Fruit fly (Drosophila melanogaster) whole organism, embryonic: ENCODE measurements around the gene CG13721.

ENCODE experiments used
- ATbp ChIP-seq: fragments of 200-800 bp; sonication (Bioruptor generic); optimal IDR thresholded peaks from 2 replicates; lab custom pipeline; 2017; ENCODE audit warnings: missing biosample characterization, mild to moderate bottlenecking, missing genetic modification characterization, missing genetic modification reagents
- Ada2b ChIP-seq: fragments of 200-800 bp; sonication (Bioruptor generic); IDR thresholded peaks from 2 replicates; pipeline ENCODE4 v1.3.6; 2022; ENCODE audit warnings: missing biosample characterization, missing genetic modification characterization
- Asciz ChIP-seq: fragments of 200-800 bp; sonication (Bioruptor generic); optimal IDR thresholded peaks from 2 replicates; lab custom pipeline; 2017; ENCODE audit warnings: missing biosample characterization, mild to moderate bottlenecking, missing genetic modification characterization, missing genetic modification reagents
- Blimp-1 ChIP-seq: fragments of 200-800 bp; sonication (Bioruptor generic); optimal IDR thresholded peaks from 3 replicates; lab custom pipeline; 2018; ENCODE audit warnings: missing biosample characterization, missing genetic modification characterization, mild to moderate bottlenecking, moderate library complexity, missing genetic modification reagents
- CG10267 ChIP-seq: fragments of 200-800 bp; sonication (Bioruptor generic); optimal IDR thresholded peaks from 2 replicates; lab custom pipeline; 2018; ENCODE audit warnings: missing biosample characterization, mild to moderate bottlenecking, missing genetic modification characterization, moderate library complexity
- CG10654 ChIP-seq: fragments of 200-800 bp; sonication (Bioruptor generic); optimal IDR thresholded peaks from 2 replicates; lab custom pipeline; 2016; ENCODE audit warnings: missing biosample characterization, missing genetic modification characterization
- CG10959 ChIP-seq: fragments of 200-800 bp; sonication (Bioruptor generic); IDR thresholded peaks from 2 replicates; pipeline ENCODE4 v1.3.6; 2022; ENCODE audit warnings: missing biosample characterization, missing genetic modification characterization
- CG11504 ChIP-seq: fragments of 200-800 bp; sonication (Bioruptor generic); optimal IDR thresholded peaks from 3 replicates; lab custom pipeline; 2019; ENCODE audit warnings: missing biosample characterization, mild to moderate bottlenecking, missing genetic modification characterization, moderate library complexity
- CG12744 ChIP-seq: fragments of 200-800 bp; sonication (Bioruptor generic); optimal IDR thresholded peaks from 2 replicates; lab custom pipeline; 2016; ENCODE audit warnings: missing biosample characterization, missing genetic modification characterization
- CG15269 ChIP-seq: fragments of 200-800 bp; sonication (Bioruptor generic); optimal IDR thresholded peaks from 2 replicates; lab custom pipeline; 2018; ENCODE audit warnings: missing biosample characterization, mild to moderate bottlenecking, missing genetic modification characterization, moderate library complexity
- CG18011 ChIP-seq: fragments of 200-800 bp; sonication (Bioruptor generic); optimal IDR thresholded peaks from 2 replicates; lab custom pipeline; 2017; ENCODE audit warnings: missing biosample characterization, missing genetic modification characterization, mild to moderate bottlenecking, moderate library complexity, missing genotype
- CG2678 ChIP-seq: fragments of 200-800 bp; sonication (Bioruptor generic); optimal IDR thresholded peaks from 3 replicates; lab custom pipeline; 2019; ENCODE audit warnings: missing biosample characterization, mild to moderate bottlenecking, missing genetic modification characterization, moderate library complexity
- CG2712 ChIP-seq: fragments of 200-800 bp; optimal IDR thresholded peaks from 3 replicates; lab custom pipeline; 2019; ENCODE audit warnings: missing biosample characterization, mild to moderate bottlenecking, missing genetic modification characterization, moderate library complexity
- CG33557 ChIP-seq: fragments of 200-800 bp; sonication (Bioruptor generic); optimal IDR thresholded peaks from 2 replicates; lab custom pipeline; 2019; ENCODE audit warnings: missing biosample characterization, mild to moderate bottlenecking, missing genetic modification characterization, moderate library complexity
- CG4360 ChIP-seq: fragments of 200-800 bp; sonication (Bioruptor generic); IDR thresholded peaks from 2 replicates; pipeline ENCODE4 v1.3.6; 2022; ENCODE audit warnings: missing biosample characterization, missing genetic modification characterization
- CG8359 ChIP-seq: fragments of 200-800 bp; sonication (Bioruptor generic); optimal IDR thresholded peaks from 2 replicates; lab custom pipeline; 2017; ENCODE audit warnings: missing biosample characterization, mild to moderate bottlenecking, missing genetic modification characterization, borderline replicate concordance
- Camta ChIP-seq: fragments of 200-800 bp; sonication (Bioruptor generic); optimal IDR thresholded peaks from 2 replicates; lab custom pipeline; 2016; ENCODE audit warnings: missing biosample characterization, missing genetic modification characterization
- Drgx ChIP-seq: fragments of 200-800 bp; sonication (Bioruptor generic); IDR thresholded peaks from 2 replicates; pipeline ENCODE4 v1.3.6; 2022; ENCODE audit warnings: missing biosample characterization, missing genetic modification characterization
- Eip74EF ChIP-seq, 2 experiments: fragments of 200-800 bp in 1 of 2; fragments of >200 bp in 1 of 2; sonication (Bioruptor generic) in 1 of 2; optimal IDR thresholded peaks; 2 replicates each; lab custom pipeline; 2017 to 2019; ENCODE audit warnings: missing biosample characterization in 2 of 2, missing genetic modification characterization in 2 of 2, mild to moderate bottlenecking in 1 of 2, moderate library complexity in 1 of 2
- HLH3B ChIP-seq: fragments of 200-800 bp; sonication (Bioruptor generic); IDR thresholded peaks from 2 replicates; pipeline ENCODE4 v1.3.6; 2022; ENCODE audit warnings: missing biosample characterization, missing genetic modification characterization
- HmgZ ChIP-seq: fragments of 200-800 bp; sonication (Bioruptor generic); optimal IDR thresholded peaks from 2 replicates; lab custom pipeline; 2018; ENCODE audit warnings: missing biosample characterization, mild to moderate bottlenecking, missing genetic modification characterization
- Lpt ChIP-seq: fragments of >200 bp; optimal IDR thresholded peaks from 2 replicates; lab custom pipeline; 2018; ENCODE audit warnings: missing biosample characterization, missing genetic modification characterization
- Nf-YA ChIP-seq: fragments of 200-800 bp; sonication (Bioruptor generic); IDR thresholded peaks from 2 replicates; pipeline ENCODE4 v1.3.6; 2022; ENCODE audit warnings: missing biosample characterization, missing genetic modification characterization
- Oaz ChIP-seq: fragments of 200-800 bp; sonication (Bioruptor generic); IDR thresholded peaks from 2 replicates; pipeline ENCODE4 v1.3.6; 2022; ENCODE audit warnings: missing biosample characterization, missing genetic modification characterization
- Spps ChIP-seq: fragments of 200-800 bp; sonication (Bioruptor generic); optimal IDR thresholded peaks from 2 replicates; lab custom pipeline; 2018; ENCODE audit warnings: missing biosample characterization, mild to moderate bottlenecking, missing genetic modification characterization
- Usf ChIP-seq: fragments of 200-800 bp; sonication (Bioruptor generic); optimal IDR thresholded peaks from 2 replicates; lab custom pipeline; 2017; ENCODE audit warnings: missing genotype, missing biosample characterization, missing genetic modification characterization
- ac ChIP-seq: fragments of 200-800 bp; sonication (Bioruptor generic); optimal IDR thresholded peaks from 3 replicates; lab custom pipeline; 2017; ENCODE audit warnings: missing biosample characterization, mild to moderate bottlenecking, missing genetic modification characterization
- az2 ChIP-seq: fragments of 200-800 bp; sonication (Bioruptor generic); optimal IDR thresholded peaks from 3 replicates; lab custom pipeline; 2016; ENCODE audit warnings: missing biosample characterization, missing genetic modification characterization
- bcd ChIP-seq: fragments of 200-800 bp; sonication (Bioruptor generic); optimal IDR thresholded peaks from 2 replicates; lab custom pipeline; 2017; ENCODE audit warnings: missing biosample characterization, mild to moderate bottlenecking, missing genetic modification characterization
- btn ChIP-seq: fragments of 200-800 bp; sonication (Bioruptor generic); optimal IDR thresholded peaks from 2 replicates; lab custom pipeline; 2016; ENCODE audit warnings: missing biosample characterization, missing genetic modification characterization
- cwo ChIP-seq: fragments of 200-800 bp; sonication (Bioruptor generic); optimal IDR thresholded peaks from 3 replicates; lab custom pipeline; 2017; ENCODE audit warnings: missing biosample characterization, missing genetic modification characterization, mild to moderate bottlenecking, moderate library complexity, missing genetic modification reagents
- dan ChIP-seq: fragments of 200-800 bp; sonication (Bioruptor generic); IDR thresholded peaks from 2 replicates; pipeline ENCODE4 v1.3.6; 2022; ENCODE audit warnings: missing biosample characterization, missing genetic modification characterization
- dati ChIP-seq: fragments of 200-800 bp; sonication (Bioruptor generic); IDR thresholded peaks from 2 replicates; pipeline ENCODE4 v1.3.6; 2022; ENCODE audit warnings: missing biosample characterization, missing genetic modification characterization
- ems ChIP-seq: fragments of 200-800 bp; sonication (Bioruptor generic); optimal IDR thresholded peaks from 3 replicates; lab custom pipeline; 2016; ENCODE audit warnings: missing biosample characterization, missing genetic modification characterization
- fd96Cb ChIP-seq: fragments of 200-800 bp; sonication (Bioruptor generic); optimal IDR thresholded peaks from 2 replicates; lab custom pipeline; 2018; ENCODE audit warnings: missing biosample characterization, mild to moderate bottlenecking, missing genetic modification characterization, moderate library complexity
- grau ChIP-seq: fragments of 200-800 bp; optimal IDR thresholded peaks from 3 replicates; lab custom pipeline; 2019; ENCODE audit warnings: missing biosample characterization, mild to moderate bottlenecking, missing genetic modification characterization, moderate library complexity
- h ChIP-seq: fragments of >200 bp; optimal IDR thresholded peaks from 2 replicates; lab custom pipeline; 2017
- kah ChIP-seq: fragments of 200-800 bp; sonication (Bioruptor generic); optimal IDR thresholded peaks from 2 replicates; lab custom pipeline; 2018; ENCODE audit warnings: missing biosample characterization, mild to moderate bottlenecking, missing genetic modification characterization
- lilli ChIP-seq: fragments of 200-800 bp; sonication (Bioruptor generic); optimal IDR thresholded peaks from 3 replicates; lab custom pipeline; 2016; ENCODE audit warnings: missing biosample characterization, missing genetic modification characterization
- nmo ChIP-seq: fragments of 200-800 bp; sonication (Bioruptor generic); optimal IDR thresholded peaks from 2 replicates; lab custom pipeline; 2018; ENCODE audit warnings: missing biosample characterization, mild to moderate bottlenecking, missing genetic modification characterization, moderate library complexity
- nom ChIP-seq: fragments of 200-800 bp; sonication (Bioruptor generic); optimal IDR thresholded peaks from 2 replicates; lab custom pipeline; 2017; ENCODE audit warnings: missing biosample characterization, missing genetic modification characterization, mild to moderate bottlenecking, moderate library complexity, missing genetic modification reagents
- org-1 ChIP-seq: fragments of 200-800 bp; sonication (Bioruptor generic); optimal IDR thresholded peaks from 2 replicates; lab custom pipeline; 2017; ENCODE audit warnings: missing biosample characterization, missing genetic modification characterization
- otp ChIP-seq: fragments of 200-800 bp; sonication (Bioruptor generic); IDR thresholded peaks from 3 replicates; pipeline ENCODE4, ENCODE4 v1.3.6; 2022; ENCODE audit warnings: missing biosample characterization, missing genetic modification characterization
- pb ChIP-seq: fragments of 200-800 bp; sonication (Bioruptor generic); optimal IDR thresholded peaks from 3 replicates; lab custom pipeline; 2016; ENCODE audit warnings: missing biosample characterization, missing genetic modification characterization
- pho ChIP-seq: fragments of 200-800 bp; sonication (Bioruptor generic); optimal IDR thresholded peaks from 2 replicates; lab custom pipeline; 2016; ENCODE audit warnings: missing biosample characterization, missing genetic modification characterization
- pros ChIP-seq: fragments of 200-800 bp; sonication (Bioruptor generic); optimal IDR thresholded peaks from 3 replicates; lab custom pipeline; 2019; ENCODE audit warnings: missing biosample characterization, mild to moderate bottlenecking, missing genetic modification characterization, moderate library complexity
- ranshi ChIP-seq: fragments of 200-800 bp; sonication (Bioruptor generic); IDR thresholded peaks from 2 replicates; pipeline ENCODE4 v1.3.6; 2022; ENCODE audit warnings: missing biosample characterization, missing genetic modification characterization
- sens-2 ChIP-seq: fragments of 200-800 bp; sonication (Bioruptor generic); IDR thresholded peaks from 2 replicates; pipeline ENCODE4 v1.3.6; 2022; ENCODE audit warnings: missing biosample characterization, missing genetic modification characterization
- sisA ChIP-seq: fragments of 200-800 bp; sonication (Bioruptor generic); IDR thresholded peaks from 2 replicates; pipeline ENCODE4 v1.3.6; 2022; ENCODE audit warnings: missing biosample characterization, missing genetic modification characterization
- sug ChIP-seq: fragments of 200-800 bp; optimal IDR thresholded peaks from 2 replicates; lab custom pipeline; 2019; ENCODE audit warnings: missing biosample characterization, mild to moderate bottlenecking, missing genetic modification characterization, moderate library complexity

The CG13721 gene

dm6 chr3L:4546650-4547049, 49.1 kb upstream of the CG13721 start (continued):
- TF ChIP-seq pros, result peak; percentile 62
- peak; percentile 86 for TF ChIP-seq CG10959 (GFP tag; lab: Robert Waterston, UW)
- TF ChIP-seq btn (GFP tag; lab: Kevin White, UChicago), result no peak
- peak; percentile 42 for TF ChIP-seq CG15269 (tag; lab: Kevin White, UChicago)
- TF ChIP-seq CG4360, result peak; percentile 24; the same call in 1 of the 2 replicates
- TF ChIP-seq grau, result peak; percentile 66
- TF ChIP-seq dati (GFP tag; lab: Robert Waterston, UW), result 0 out of 2 replicates have a peak, but pooled peaks have one; percentile 18
- TF ChIP-seq nom, result peak; percentile 64
- peak; percentile 33 for TF ChIP-seq ATbp (GFP tag; lab: Kevin White, UChicago)
- TF ChIP-seq Blimp-1 (GFP tag; lab: Kevin White, UChicago), result peak; percentile 80
- TF ChIP-seq fd96Cb (tag; lab: Kevin White, UChicago), result peak; percentile 77
- TF ChIP-seq otp (GFP tag; lab: Robert Waterston, UW), result peak; percentile 62; the same call in 1 of the 3 replicates
- TF ChIP-seq pho (GFP tag; lab: Kevin White, UChicago), result no peak
- TF ChIP-seq bcd (GFP tag; lab: Kevin White, UChicago), result peak; percentile 35
- TF ChIP-seq Usf (GFP tag; lab: Kevin White, UChicago), result peak; percentile 14
- TF ChIP-seq cwo (GFP tag; lab: Kevin White, UChicago), result peak; percentile 3
- TF ChIP-seq CG10267 (tag; lab: Kevin White, UChicago), result peak; percentile 81
- peak; percentile 35; the same call in 1 of the 2 replicates for TF ChIP-seq sisA
- TF ChIP-seq CG12744 (GFP tag; lab: Kevin White, UChicago), result no peak
- peak; percentile 92 for TF ChIP-seq CG2712 (tag; lab: Kevin White, UChicago)
- TF ChIP-seq Drgx (GFP tag; lab: Robert Waterston, UW), result peak; percentile 92
- peak; percentile 42 for TF ChIP-seq Ada2b (GFP tag; lab: Robert Waterston, UW)
- TF ChIP-seq dan (GFP tag; lab: Robert Waterston, UW), result peak; percentile 73; the same call in 1 of the 2 replicates
- peak; percentile 80 for TF ChIP-seq nmo (GFP tag; lab: Kevin White, UChicago)
- TF ChIP-seq Oaz, result no peak
- TF ChIP-seq pb (GFP tag; lab: Kevin White, UChicago), result no peak
- TF ChIP-seq CG33557 (GFP tag; lab: Kevin White, UChicago), result peak; percentile 81
- peak; percentile 67 for TF ChIP-seq CG2678
- peak; percentile 43; the same call in 1 of the 2 replicates for TF ChIP-seq ranshi (GFP tag; lab: Robert Waterston, UW)
- TF ChIP-seq Nf-YA, result peak; percentile 40; the same call in 1 of the 2 replicates
- TF ChIP-seq az2 (GFP tag; lab: Kevin White, UChicago), result peak; percentile 68
- TF ChIP-seq CG18011 (GFP tag; lab: Kevin White, UChicago), result no peak
- TF ChIP-seq sens-2 (GFP tag; lab: Robert Waterston, UW), result peak; percentile 58
- TF ChIP-seq ems (GFP tag; lab: Kevin White, UChicago), result peak; percentile 9
- TF ChIP-seq CG10654 (GFP tag; lab: Kevin White, UChicago), result peak; percentile 53
- peak; percentile 42 for TF ChIP-seq Camta (GFP tag; lab: Kevin White, UChicago)
- peak; percentile 15 for TF ChIP-seq kah
- TF ChIP-seq org-1, result peak; percentile 27
- no peak for TF ChIP-seq HmgZ (tag; lab: Kevin White, UChicago)
- peak; percentile 29 for TF ChIP-seq lilli
- TF ChIP-seq CG8359, result peak; percentile 5
- TF ChIP-seq Spps (tag; lab: Kevin White, UChicago), result peak; percentile 74
- TF ChIP-seq Lpt (GFP tag; lab: Kevin White, UChicago), result no peak
- peak; percentile 55 for TF ChIP-seq ac (GFP tag; lab: Kevin White, UChicago)
- TF ChIP-seq Eip74EF (GFP tag; optimal IDR thresholded peaks at IDR 0.05; lab: Kevin White, UChicago), result peak in 1 of 2 experiments; percentile 33
- peak; percentile 64 for TF ChIP-seq HLH3B (GFP tag; lab: Robert Waterston, UW)
- peak; percentile 56 for TF ChIP-seq Asciz
- TF ChIP-seq h (lab: Kevin White, UChicago), result no peak
- TF ChIP-seq sug (tag; lab: Kevin White, UChicago), result no peak
- TF ChIP-seq CG11504 (tag; lab: Kevin White, UChicago), result peak; percentile 77
